Worm (Caenorhabditis elegans): ENCODE results near the gene sedl-1.

Gene sedl-1

DNA sequence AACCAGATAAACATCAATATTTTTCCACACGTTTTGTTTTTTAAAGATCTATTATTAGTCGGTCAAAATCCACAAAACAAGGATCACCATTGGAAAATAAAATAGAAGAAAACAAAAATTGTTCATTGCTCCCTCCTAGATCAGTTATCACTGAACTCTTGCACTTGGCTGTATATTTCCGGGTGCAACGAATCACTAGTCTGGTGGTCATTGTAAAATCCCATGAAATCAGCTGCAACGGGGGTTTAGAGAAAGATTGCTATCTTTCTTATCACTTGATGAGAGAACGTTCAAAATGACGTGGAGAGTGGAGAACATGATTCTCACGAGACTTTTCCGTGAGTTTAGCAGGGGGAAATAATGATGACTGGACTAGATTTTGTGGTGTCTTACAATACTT, 44.3 kb downstream of the sedl-1 start:
- TF ChIP-seq snpc-4 (tag; optimal IDR thresholded peaks at IDR 0.05): no peak
- peak; percentile 32 for TF ChIP-seq egl-27 (tag; optimal IDR thresholded peaks at IDR 0.05)
- peak in 1 of 3 experiments; percentile 27 for TF ChIP-seq elt-3 (tag; optimal IDR thresholded peaks at IDR 0.05)
- TF ChIP-seq egl-5 (tag; optimal IDR thresholded peaks at IDR 0.05): peak; percentile 65
- no peak for TF ChIP-seq ztf-11 (tag; optimal IDR thresholded peaks at IDR 0.05)
- peak; percentile 74 for TF ChIP-seq nhr-43 (tag; optimal IDR thresholded peaks at IDR 0.05; ENCODE audit: poor library complexity, severe bottlenecking)
- peak; percentile 14 for TF ChIP-seq nfya-1 (tag; optimal IDR thresholded peaks at IDR 0.05; ENCODE audit: insufficient read depth)
- peak; percentile 86 for TF ChIP-seq jun-1 (tag; optimal IDR thresholded peaks at IDR 0.05)
- peak; percentile 72 for TF ChIP-seq pqm-1 (tag; optimal IDR thresholded peaks at IDR 0.05)
- no peak for TF ChIP-seq pha-4 (tag; optimal IDR thresholded peaks at IDR 0.05)
- peak; percentile 18 for TF ChIP-seq nhr-23 (tag; optimal IDR thresholded peaks at IDR 0.05)

DNA sequence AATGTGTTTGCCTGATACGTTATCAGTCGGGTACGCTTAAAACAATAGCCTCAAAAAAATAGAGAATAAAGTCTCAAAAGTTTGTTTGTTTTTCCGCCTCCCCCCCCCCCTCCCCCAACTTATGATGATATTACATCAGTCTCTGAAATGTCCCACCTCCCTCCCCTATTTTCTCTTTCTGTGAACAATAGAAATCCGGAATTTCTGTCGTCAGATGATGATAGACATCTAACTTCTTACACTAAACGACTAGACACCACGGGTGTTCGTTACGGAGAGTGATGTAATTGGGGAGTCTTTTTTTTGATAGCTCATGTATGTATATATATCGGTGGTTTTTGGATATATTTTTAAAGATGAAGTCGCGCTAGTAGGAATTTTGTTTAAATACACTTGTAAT, 45.6 kb downstream of the sedl-1 start:
- TF ChIP-seq nfya-1 (tag; optimal IDR thresholded peaks at IDR 0.05; ENCODE audit: insufficient read depth) (no peak), elt-2 (tag; optimal IDR thresholded peaks at IDR 0.05) (peak; percentile 4)

DNA sequence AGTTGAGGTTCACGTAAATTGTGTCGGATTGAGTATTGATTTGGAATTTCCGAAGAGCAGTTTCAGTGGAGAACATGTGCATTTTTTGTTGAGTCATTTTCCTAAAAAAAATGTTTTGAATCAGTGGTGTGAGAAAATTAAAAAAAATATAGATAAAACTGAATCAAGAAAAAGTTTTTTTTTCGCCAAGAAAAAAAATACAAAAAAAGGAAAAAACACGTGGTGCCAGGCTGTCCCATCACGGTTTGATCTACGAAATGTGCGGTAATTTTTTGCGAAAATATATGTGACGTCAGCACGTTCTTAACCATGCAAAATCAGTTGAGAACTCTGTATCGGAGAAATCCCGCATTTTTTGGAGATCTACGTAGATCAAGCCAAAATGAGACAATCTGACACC, 46.2 kb downstream of the sedl-1 start, which contains the start of gene F56C3.9:
Gene F56C3.9, minus strand, starts transcription at position 101 of the 400 bp plus-strand sequence.
- TF ChIP-seq nhr-12 (tag; optimal IDR thresholded peaks at IDR 0.05): no peak
- TF ChIP-seq egl-27 (tag; optimal IDR thresholded peaks at IDR 0.05): no peak
- no peak for TF ChIP-seq nhr-76 (tag; optimal IDR thresholded peaks at IDR 0.05)
- TF ChIP-seq nhr-77 (tag; optimal IDR thresholded peaks at IDR 0.05): no peak
- no peak for TF ChIP-seq nhr-67 (tag; optimal IDR thresholded peaks at IDR 0.05)
- TF ChIP-seq elt-3 (tag; optimal IDR thresholded peaks at IDR 0.05): no peak

DNA sequence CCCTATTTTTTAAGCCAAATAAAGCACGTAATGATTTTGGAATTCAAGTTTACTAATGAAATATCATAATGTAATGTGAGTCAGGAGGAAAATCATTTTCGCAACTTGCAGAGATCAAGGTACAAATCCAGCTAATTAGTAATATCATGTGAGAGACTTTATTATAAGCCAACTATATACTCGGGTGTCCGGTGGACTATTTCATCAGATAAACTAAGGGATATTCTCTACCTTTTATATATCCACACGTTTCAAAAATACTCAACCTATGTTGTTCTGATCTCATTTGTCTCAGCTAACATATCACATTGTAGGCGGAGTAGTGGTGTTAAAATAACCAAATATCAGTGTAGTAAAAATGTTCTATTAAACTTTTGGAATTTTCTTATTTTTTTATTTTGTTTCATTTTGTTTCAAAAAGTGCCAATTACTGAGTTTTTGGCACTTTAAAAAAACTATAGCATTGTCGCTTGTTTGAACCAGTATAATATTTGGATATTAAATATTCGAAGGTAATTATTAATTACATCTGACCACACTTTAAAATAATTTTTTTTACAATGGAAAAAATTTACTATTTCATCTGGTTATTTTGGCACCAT, 50.6 kb downstream of the sedl-1 start:
- TF ChIP-seq jun-1 (tag; optimal IDR thresholded peaks at IDR 0.05) (peak; percentile 98), hmg-11 (tag; optimal IDR thresholded peaks at IDR 0.05) (peak; percentile 83), fkh-2 (tag; optimal IDR thresholded peaks at IDR 0.05) (peak; percentile 31), lsy-12 (tag; optimal IDR thresholded peaks at IDR 0.05) (peak; percentile 81), lin-39 (tag; optimal IDR thresholded peaks at IDR 0.05) (peak; percentile 12), nhr-25 (tag; optimal IDR thresholded peaks at IDR 0.05) (peak; percentile 79), mdl-1 (tag; optimal IDR thresholded peaks at IDR 0.05) (peak; percentile 34), ceh-28 (tag; optimal IDR thresholded peaks at IDR 0.05) (peak; percentile 96), nhr-77 (tag; optimal IDR thresholded peaks at IDR 0.05) (peak; percentile 92), unc-62 (GFP tag; optimal IDR thresholded peaks at IDR 0.05) (peak; percentile 66), mml-1 (tag; optimal IDR thresholded peaks at IDR 0.05) (no peak), egl-5 (tag; optimal IDR thresholded peaks at IDR 0.05) (peak; percentile 46), zag-1 (tag; optimal IDR thresholded peaks at IDR 0.05) (no peak), elt-2 (tag; optimal IDR thresholded peaks at IDR 0.05) (peak; percentile 70), snpc-4 (tag; optimal IDR thresholded peaks at IDR 0.05) (peak; percentile 86), nhr-43 (tag; optimal IDR thresholded peaks at IDR 0.05; ENCODE audit: poor library complexity, severe bottlenecking) (peak; percentile 98), daf-12 (tag; optimal IDR thresholded peaks at IDR 0.05) (peak; percentile 1), ZK546.5 (tag; optimal IDR thresholded peaks at IDR 0.05) (no peak), R02D3.7 (tag; optimal IDR thresholded peaks at IDR 0.05) (peak; percentile 83), elt-3 (tag; optimal IDR thresholded peaks at IDR 0.05) (peak in 1 of 3 experiments; percentile 94), fos-1 (tag; optimal IDR thresholded peaks at IDR 0.05) (peak; percentile 74), nhr-23 (tag; optimal IDR thresholded peaks at IDR 0.05) (peak; percentile 94), tbx-2 (tag; optimal IDR thresholded peaks at IDR 0.05) (peak; percentile 97), ceh-82 (tag; optimal IDR thresholded peaks at IDR 0.05) (peak; percentile 93), nhr-28 (tag; optimal IDR thresholded peaks at IDR 0.05) (peak; percentile 70), unc-39 (tag; optimal IDR thresholded peaks at IDR 0.05) (peak; percentile 11), ceh-16 (tag; optimal IDR thresholded peaks at IDR 0.05) (no peak), ztf-4 (tag; optimal IDR thresholded peaks at IDR 0.05) (no peak), elt-1 (tag; optimal IDR thresholded peaks at IDR 0.05) (no peak), egl-27 (tag; optimal IDR thresholded peaks at IDR 0.05) (peak; percentile 71), sea-2 (GFP tag; optimal IDR thresholded peaks at IDR 0.05) (no peak), eor-1 (tag; optimal IDR thresholded peaks at IDR 0.05) (no peak), skn-1 (tag; optimal IDR thresholded peaks at IDR 0.05) (peak; percentile 92), nhr-237 (tag; optimal IDR thresholded peaks at IDR 0.05) (peak; percentile 52), pha-4 (tag; optimal IDR thresholded peaks at IDR 0.05) (peak; percentile 66), lin-15B (tag; optimal IDR thresholded peaks at IDR 0.05) (peak; percentile 33), pqm-1 (tag; optimal IDR thresholded peaks at IDR 0.05) (peak; percentile 39), nhr-67 (tag; optimal IDR thresholded peaks at IDR 0.05) (no peak), ceh-9 (tag; optimal IDR thresholded peaks at IDR 0.05) (no peak), aly-2 (tag; optimal IDR thresholded peaks at IDR 0.05) (peak; percentile 57), fkh-10 (GFP tag; optimal IDR thresholded peaks at IDR 0.05) (peak; percentile 81)
